Worm (Caenorhabditis elegans): ENCODE results near the gene his-72.

his-72 gene

ce11 chrIII:12369476-12369875, 626 bp upstream of the his-72 start (continued):
- TF ChIP-seq skn-1 (tag; optimal IDR thresholded peaks at IDR 0.05) (peak; percentile 33), lsy-2 (tag; optimal IDR thresholded peaks at IDR 0.05) (peak; percentile 43 to 49), nhr-19 (GFP tag; conservative IDR thresholded peaks at IDR 0.05) (peak; percentile 17; the same call in 1 of the 2 replicates), fos-1 (tag; optimal IDR thresholded peaks at IDR 0.05) (no peak), sup-37 (GFP tag; optimal IDR thresholded peaks at IDR 0.05) (no peak), ceh-88 (GFP tag; IDR thresholded peaks at IDR 0.05) (no peak; the same call in 1 of the 2 replicates), hlh-17 (GFP tag; optimal IDR thresholded peaks at IDR 0.05; ENCODE audit: borderline replicate concordance) (no peak), ces-1 (GFP tag; optimal IDR thresholded peaks at IDR 0.05) (no peak), mep-1 (tag; optimal IDR thresholded peaks at IDR 0.05) (peak; percentile 59), Y116A8C.19 (tag; optimal IDR thresholded peaks at IDR 0.05; ENCODE audit: borderline replicate concordance) (no peak), nhr-77 (tag; optimal IDR thresholded peaks at IDR 0.05) (no peak)

ce11 chrIII:12367891-12368290, 959 bp downstream of the his-72 start:
- TF ChIP-seq mep-1 (tag; optimal IDR thresholded peaks at IDR 0.05) (no peak), efl-1 (optimal IDR thresholded peaks at IDR 0.05) (no peak), efl-1 (GFP tag; optimal IDR thresholded peaks at IDR 0.05 in 1 of 2) (peak in 1 of 2 experiments; percentile 91)

ce11 chrIII:12366989-12367557, 1.8 kb downstream of the his-72 start, which contains the start of gene Y75B8A.33:
Gene Y75B8A.33, minus strand, starts transcription at chrIII:12367373.
- TF ChIP-seq sptf-1 (tag; optimal IDR thresholded peaks at IDR 0.05), result no peak
- no peak for TF ChIP-seq hlh-17 (GFP tag; optimal IDR thresholded peaks at IDR 0.05; ENCODE audit: borderline replicate concordance)
- TF ChIP-seq mab-9 (GFP tag; IDR thresholded peaks at IDR 0.05), result no peak
- TF ChIP-seq ztf-4 (tag; optimal IDR thresholded peaks at IDR 0.05), result peak; percentile 45
- no peak for TF ChIP-seq hlh-4 (tag; optimal IDR thresholded peaks at IDR 0.05)
- TF ChIP-seq nhr-85 (tag), result no peak
- peak; percentile 61 for TF ChIP-seq ama-1 (optimal IDR thresholded peaks at IDR 0.05)
- no peak for TF ChIP-seq grh-1 (GFP tag; IDR thresholded peaks at IDR 0.05)
- no peak for TF ChIP-seq rnt-1 (tag; optimal IDR thresholded peaks at IDR 0.05)
- no peak for TF ChIP-seq dpl-1 (GFP tag; optimal IDR thresholded peaks at IDR 0.05)
- no peak for TF ChIP-seq egl-27 (tag; optimal IDR thresholded peaks at IDR 0.05)
- no peak for TF ChIP-seq jun-1 (tag; optimal IDR thresholded peaks at IDR 0.05)
- no peak for TF ChIP-seq efl-1 (optimal IDR thresholded peaks at IDR 0.05)
- peak in 1 of 2 experiments; percentile 60 for TF ChIP-seq efl-1 (GFP tag; optimal IDR thresholded peaks at IDR 0.05 in 1 of 2)
- TF ChIP-seq pqm-1 (tag; optimal IDR thresholded peaks at IDR 0.05), result no peak
- no peak for TF ChIP-seq mdl-1 (tag; optimal IDR thresholded peaks at IDR 0.05)
- TF ChIP-seq elt-3 (tag; optimal IDR thresholded peaks at IDR 0.05), result no peak
- TF ChIP-seq alr-1 (tag; optimal IDR thresholded peaks at IDR 0.05; ENCODE audit: borderline replicate concordance), result no peak
- TF ChIP-seq fos-1 (tag; optimal IDR thresholded peaks at IDR 0.05), result no peak
- TF ChIP-seq nhr-19 (GFP tag; conservative IDR thresholded peaks at IDR 0.05), result no peak
- TF ChIP-seq nhr-28 (tag; optimal IDR thresholded peaks at IDR 0.05), result no peak
- peak in 1 of 2 experiments; percentile 1 for TF ChIP-seq lsy-2 (tag; optimal IDR thresholded peaks at IDR 0.05)

- TF ChIP-seq lsy-2 (tag; optimal IDR thresholded peaks at IDR 0.05), result no peak
- TF ChIP-seq fkh-10 (GFP tag; optimal IDR thresholded peaks at IDR 0.05), result no peak
- no peak for TF ChIP-seq alr-1 (tag; optimal IDR thresholded peaks at IDR 0.05; ENCODE audit: borderline replicate concordance)
- TF ChIP-seq ceh-63 (GFP tag; optimal IDR thresholded peaks at IDR 0.05), result no peak
- TF ChIP-seq dsc-1 (tag; optimal IDR thresholded peaks at IDR 0.05), result no peak
- no peak for TF ChIP-seq elt-3 (tag; optimal IDR thresholded peaks at IDR 0.05)
- no peak for TF ChIP-seq snu-23 (GFP tag; optimal IDR thresholded peaks at IDR 0.05)
- TF ChIP-seq ceh-90 (tag; optimal IDR thresholded peaks at IDR 0.05), result no peak
- no peak for TF ChIP-seq nhr-28 (tag; optimal IDR thresholded peaks at IDR 0.05)
- no peak for TF ChIP-seq lir-3 (tag; optimal IDR thresholded peaks at IDR 0.05; ENCODE audit: poor library complexity)
- TF ChIP-seq ztf-11 (tag; optimal IDR thresholded peaks at IDR 0.05), result no peak
- TF ChIP-seq isw-1 (GFP tag; IDR thresholded peaks at IDR 0.05), result no peak
- TF ChIP-seq nhr-20 (tag; optimal IDR thresholded peaks at IDR 0.05), result no peak
- no peak for TF ChIP-seq sptf-1 (tag; optimal IDR thresholded peaks at IDR 0.05)
- no peak for TF ChIP-seq F16B12.6 (tag; optimal IDR thresholded peaks at IDR 0.05)
- no peak for TF ChIP-seq lin-14 (GFP tag; optimal IDR thresholded peaks at IDR 0.05)
These were observed 9.6 kb downstream of the his-72 start, which contains the start of gene Y75B8A.34 for ce11 chrIII:12359265-12359664. Gene Y75B8A.34, plus strand, starts transcription at chrIII:12359565.

Data from whole organism, L1 larva.